Worm (Caenorhabditis elegans) whole organism, late embryonic: ENCODE data around the gene T05A8.8.

Experiments
- C38D4.7 ChIP-seq: fragments of 200-800 bp; sonication (Bioruptor generic); optimal IDR thresholded peaks from 2 replicates; lab custom pipeline; 2018; ENCODE audit warnings: mild to moderate bottlenecking, missing genetic modification characterization, moderate library complexity, missing compliant biosample characterization
- F13H6.1 ChIP-seq: sonication (generic microtip); optimal IDR thresholded peaks from 2 replicates; lab custom pipeline; 2016; ENCODE audit warnings: missing genetic modification characterization, missing compliant biosample characterization
- K02D7.2 ChIP-seq: sonication (generic microtip); optimal IDR thresholded peaks from 2 replicates; lab custom pipeline; 2017; ENCODE audit warnings: mild to moderate bottlenecking, missing genetic modification characterization, missing compliant biosample characterization
- K09A11.1 ChIP-seq: sonication (generic microtip); optimal IDR thresholded peaks from 2 replicates; lab custom pipeline; 2017; ENCODE audit warnings: antibody characterized with exemption, mild to moderate bottlenecking, missing genetic modification characterization, missing compliant biosample characterization; ENCODE audit not compliant: insufficient read depth
- T23F11.4 ChIP-seq: fragments of 200-800 bp; sonication (Bioruptor generic); optimal IDR thresholded peaks from 2 replicates; lab custom pipeline; 2018; ENCODE audit warnings: mild to moderate bottlenecking, missing genetic modification characterization, missing compliant biosample characterization
- ceh-19 ChIP-seq: fragments of 200-800 bp; sonication (Bioruptor generic); optimal IDR thresholded peaks from 2 replicates; lab custom pipeline; 2018; ENCODE audit warnings: mild to moderate bottlenecking, missing genetic modification characterization, missing compliant biosample characterization
- ceh-2 ChIP-seq: sonication (generic microtip); optimal IDR thresholded peaks from 2 replicates; lab custom pipeline; 2016; ENCODE audit warnings: missing genotype, missing genetic modification characterization, missing compliant biosample characterization
- ceh-22 ChIP-seq: sonication (generic microtip); optimal IDR thresholded peaks from 2 replicates; lab custom pipeline; 2017; ENCODE audit warnings: missing biosample characterization, missing genetic modification characterization
- ceh-24 ChIP-seq: sonication (generic microtip); optimal IDR thresholded peaks from 2 replicates; lab custom pipeline; 2016; ENCODE audit warnings: mild to moderate bottlenecking, missing genetic modification characterization, missing compliant biosample characterization
- ceh-30 ChIP-seq: fragments of 150-350 bp; optimal IDR thresholded peaks from 2 replicates; lab custom pipeline; 2014; ENCODE audit warnings: missing biosample characterization, missing genetic modification characterization
- ceh-34 ChIP-seq: sonication (generic microtip); optimal IDR thresholded peaks from 2 replicates; lab custom pipeline; 2016; ENCODE audit warnings: mild to moderate bottlenecking, missing genetic modification characterization, missing compliant biosample characterization
- ceh-48 ChIP-seq: sonication (generic microtip); optimal IDR thresholded peaks from 2 replicates; lab custom pipeline; 2016; ENCODE audit warnings: missing genetic modification characterization, inconsistent platforms, missing compliant biosample characterization
- ceh-9 ChIP-seq: sonication (generic microtip); optimal IDR thresholded peaks from 2 replicates; lab custom pipeline; 2016; ENCODE audit warnings: mild to moderate bottlenecking, missing genetic modification characterization, inconsistent platforms, missing compliant biosample characterization
- dve-1 ChIP-seq: sonication (generic microtip); optimal IDR thresholded peaks from 2 replicates; lab custom pipeline; 2017; ENCODE audit warnings: antibody characterized with exemption, mild to moderate bottlenecking, missing genetic modification characterization, missing compliant biosample characterization
- elt-4 ChIP-seq: sonication (generic microtip); optimal IDR thresholded peaks from 2 replicates; lab custom pipeline; 2016; ENCODE audit warnings: missing genetic modification characterization, missing compliant biosample characterization
- eyg-1 ChIP-seq: sonication (generic microtip); optimal IDR thresholded peaks from 2 replicates; lab custom pipeline; 2016; ENCODE audit warnings: missing genotype, missing genetic modification characterization, missing compliant biosample characterization
- fax-1 ChIP-seq: sonication (generic microtip); optimal IDR thresholded peaks from 2 replicates; lab custom pipeline; 2016; ENCODE audit warnings: missing genotype, missing genetic modification characterization, missing compliant biosample characterization
- hlh-13 ChIP-seq: fragments of 200-800 bp; sonication (Bioruptor generic); optimal IDR thresholded peaks from 2 replicates; lab custom pipeline; 2018; ENCODE audit warnings: mild to moderate bottlenecking, missing genetic modification characterization, missing compliant biosample characterization
- hlh-6 ChIP-seq: sonication (generic microtip); optimal IDR thresholded peaks from 2 replicates; lab custom pipeline; 2016; ENCODE audit warnings: missing genotype, missing genetic modification characterization, missing compliant biosample characterization
- hlh-8 ChIP-seq: sonication (generic microtip); optimal IDR thresholded peaks from 2 replicates; lab custom pipeline; 2016; ENCODE audit warnings: missing genotype, missing genetic modification characterization, missing compliant biosample characterization
- mec-3 ChIP-seq: sonication (generic microtip); optimal IDR thresholded peaks from 2 replicates; lab custom pipeline; 2016; ENCODE audit warnings: borderline replicate concordance, missing genetic modification characterization, missing compliant biosample characterization
- nfya-1 ChIP-seq: sonication (generic microtip); optimal IDR thresholded peaks from 2 replicates; lab custom pipeline; 2017; ENCODE audit warnings: missing genetic modification characterization, mild to moderate bottlenecking, missing compliant biosample characterization, antibody characterized with exemption, moderate library complexity
- nhr-232 ChIP-seq: sonication (generic microtip); optimal IDR thresholded peaks from 2 replicates; lab custom pipeline; 2016; ENCODE audit warnings: missing genetic modification characterization, missing compliant biosample characterization
- npax-4 ChIP-seq: sonication (generic microtip); optimal IDR thresholded peaks from 2 replicates; lab custom pipeline; 2016; ENCODE audit warnings: missing genetic modification characterization, missing compliant biosample characterization
- pax-1 ChIP-seq: fragments of 150-350 bp; optimal IDR thresholded peaks from 2 replicates; lab custom pipeline; 2014; ENCODE audit warnings: missing biosample characterization, missing genetic modification characterization
- pha-2 ChIP-seq: sonication (generic microtip); optimal IDR thresholded peaks from 2 replicates; lab custom pipeline; 2017; ENCODE audit warnings: mild to moderate bottlenecking, missing genetic modification characterization, missing compliant biosample characterization
- pha-4 ChIP-seq: fragments of 150-350 bp; optimal IDR thresholded peaks from 2 replicates; lab custom pipeline; 2018; ENCODE audit warnings: missing biosample characterization, missing genetic modification reagents, missing genetic modification characterization
- ref-2 ChIP-seq: sonication (generic microtip); optimal IDR thresholded peaks from 2 replicates; lab custom pipeline; 2016; ENCODE audit warnings: missing genetic modification characterization, missing compliant biosample characterization
- rnt-1 ChIP-seq: sonication (generic microtip); optimal IDR thresholded peaks from 2 replicates; lab custom pipeline; 2016; ENCODE audit warnings: missing genetic modification characterization, missing compliant biosample characterization
- sdc-2 ChIP-seq: sonication (generic microtip); optimal IDR thresholded peaks from 2 replicates; lab custom pipeline; 2016; ENCODE audit warnings: missing genotype, missing genetic modification characterization, missing compliant biosample characterization
- sox-4 ChIP-seq: sonication (generic microtip); optimal IDR thresholded peaks from 2 replicates; lab custom pipeline; 2017; ENCODE audit warnings: mild to moderate bottlenecking, missing genetic modification characterization, inconsistent platforms, missing compliant biosample characterization
- syd-9 ChIP-seq: sonication (generic microtip); optimal IDR thresholded peaks from 2 replicates; lab custom pipeline; 2016; ENCODE audit warnings: mild to moderate bottlenecking, missing genetic modification characterization, moderate library complexity, missing compliant biosample characterization
- tbx-2 ChIP-seq: sonication (generic microtip); optimal IDR thresholded peaks from 2 replicates; lab custom pipeline; 2016; ENCODE audit warnings: missing genetic modification characterization, missing compliant biosample characterization
- ttx-3 ChIP-seq: sonication (generic microtip); optimal IDR thresholded peaks from 2 replicates; lab custom pipeline; 2016; ENCODE audit warnings: missing genetic modification reagents, missing genetic modification characterization, missing compliant biosample characterization
- unc-3 ChIP-seq, 2 experiments: fragments of 200-800 bp in 1 of 2; sonication (Bioruptor generic) in 1 of 2; sonication (generic microtip) in 1 of 2; conservative IDR thresholded peaks in 1 of 2; optimal IDR thresholded peaks in 1 of 2; 2 replicates each; pipeline versions ENCODE4 v1.3.6 to Lab custom; 2016 to 2022; ENCODE audit warnings: missing compliant biosample characterization in 2 of 2, missing genetic modification characterization in 2 of 2, missing genetic modification reagents in 1 of 2
- unc-42 ChIP-seq: sonication (generic microtip); optimal IDR thresholded peaks from 2 replicates; lab custom pipeline; 2016; ENCODE audit warnings: missing genotype, missing genetic modification characterization, missing compliant biosample characterization
- zip-5 ChIP-seq: sonication (generic microtip); optimal IDR thresholded peaks from 2 replicates; lab custom pipeline; 2016; ENCODE audit warnings: missing genetic modification characterization, missing compliant biosample characterization
- ztf-16 ChIP-seq: sonication (generic microtip); optimal IDR thresholded peaks from 2 replicates; lab custom pipeline; 2017; ENCODE audit warnings: missing genetic modification characterization, missing compliant biosample characterization

Gene T05A8.8

DNA sequence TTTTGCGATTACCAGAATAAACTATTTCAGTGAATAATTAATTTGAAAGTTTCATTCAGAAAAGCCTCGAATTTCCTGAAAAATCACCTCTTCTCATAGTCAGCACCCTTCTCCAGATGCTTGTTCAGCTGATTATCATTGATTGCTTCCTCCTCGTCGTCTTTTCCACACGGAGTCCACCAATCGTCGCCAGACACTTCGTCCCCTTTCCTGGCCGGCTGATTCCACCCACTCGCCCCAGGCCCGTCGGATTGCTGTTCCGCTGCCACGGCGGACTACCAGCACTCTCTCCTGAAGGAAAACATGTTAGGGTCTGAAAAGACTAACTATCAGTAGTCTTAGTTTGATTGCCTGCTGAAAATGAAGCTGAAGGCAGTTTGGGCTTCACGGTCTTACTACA is 44.3 kb downstream of the T05A8.8 start:
- TF ChIP-seq pha-2 (no peak), rnt-1 (tag; lab: Kevin White, UChicago) (no peak), pha-4 (no peak), eyg-1 (tag; lab: Kevin White, UChicago) (no peak), sdc-2 (tag; lab: Kevin White, UChicago) (no peak), hlh-8 (tag; lab: Kevin White, UChicago) (no peak), nfya-1 (no peak), K09A11.1 (no peak), ztf-16 (tag; lab: Kevin White, UChicago) (no peak), ceh-34 (tag; lab: Kevin White, UChicago) (no peak), zip-5 (no peak), ref-2 (tag; lab: Kevin White, UChicago) (no peak)

DNA sequence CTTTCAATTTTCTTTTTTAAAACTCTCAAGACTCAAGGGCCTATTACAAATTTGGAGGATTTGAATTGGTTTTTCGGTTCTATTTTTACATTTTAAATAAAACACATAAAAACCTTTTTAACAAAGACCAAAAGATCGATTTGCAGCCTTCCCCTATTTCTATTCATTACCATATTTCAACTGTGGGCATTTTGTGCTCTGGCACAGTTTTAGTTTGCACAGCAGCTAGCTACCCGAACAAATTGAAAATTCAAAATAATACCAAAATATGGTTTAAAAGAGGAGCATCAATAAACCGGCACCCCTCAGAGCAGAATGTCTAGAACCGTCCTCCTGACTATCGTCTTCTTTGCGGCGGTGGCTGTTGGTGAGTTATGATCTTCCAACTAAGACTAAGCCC is 44.9 kb downstream of the T05A8.8 start, which contains the start of gene F08D12.2:
Gene F08D12.2, plus strand, starts transcription at position 301 of the 400 bp plus-strand sequence.
- TF ChIP-seq ttx-3 (tag; lab: Kevin White, UChicago) (no peak), hlh-13 (no peak)
- TF ChIP-seq, all 69 proteins: peak for 0

DNA sequence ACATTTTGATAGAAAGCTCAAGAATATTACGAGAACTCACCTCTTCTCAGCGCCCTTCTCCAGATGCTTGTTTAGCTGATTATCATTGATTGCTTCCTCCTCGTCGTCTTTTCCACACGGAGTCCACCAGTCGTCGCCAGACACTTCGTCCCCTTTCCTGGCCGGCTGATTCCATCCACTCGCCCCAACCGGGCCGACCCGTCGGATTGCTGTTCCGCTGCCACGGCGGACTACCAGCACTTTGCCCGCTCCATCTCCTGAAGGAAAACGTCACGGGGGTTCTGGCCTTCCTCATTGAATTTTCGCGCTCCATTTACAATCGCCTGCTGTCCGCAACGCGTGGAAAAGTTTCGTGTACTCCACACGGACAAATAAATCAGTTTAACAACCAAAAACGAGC is 46.9 kb downstream of the T05A8.8 start:
- TF ChIP-seq dve-1 (tag; lab: Kevin White, UChicago) (no peak), ceh-30 (tag; lab: Kevin White, UChicago) (no peak), ttx-3 (tag; lab: Kevin White, UChicago) (no peak), elt-4 (tag; lab: Kevin White, UChicago) (no peak), sox-4 (no peak), fax-1 (tag; lab: Kevin White, UChicago) (no peak), nhr-232 (tag; lab: Kevin White, UChicago) (no peak), pax-1 (tag; lab: Kevin White, UChicago) (no peak), K09A11.1 (no peak), ceh-22 (tag; lab: Kevin White, UChicago) (no peak), T23F11.4 (no peak), mec-3 (tag; lab: Kevin White, UChicago) (no peak), ceh-9 (tag; lab: Kevin White, UChicago) (no peak), ref-2 (tag; lab: Kevin White, UChicago) (no peak), ceh-24 (no peak), zip-5 (no peak)

DNA sequence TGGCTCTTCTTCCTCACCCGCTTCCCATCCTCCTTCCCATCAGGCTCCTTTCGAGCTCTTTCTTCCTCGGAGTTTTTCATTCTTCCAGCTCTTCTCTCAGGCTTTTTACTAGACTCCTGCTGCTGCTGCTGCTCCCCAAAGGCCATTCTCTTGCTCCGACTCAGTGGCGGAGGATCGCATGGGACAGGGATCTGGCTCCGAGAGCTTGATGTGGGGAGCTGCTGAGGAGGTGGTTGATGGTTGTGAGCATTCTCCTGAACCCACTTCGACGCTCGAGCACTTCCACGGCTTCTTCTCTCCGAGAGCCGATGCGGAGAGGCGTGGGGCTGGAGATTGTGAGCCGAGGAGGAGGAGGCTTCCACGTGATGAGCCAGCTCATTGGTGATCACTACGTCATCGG is 49.3 kb downstream of the T05A8.8 start:
- TF ChIP-seq ceh-9 (tag; lab: Kevin White, UChicago) (no peak), hlh-6 (tag; lab: Kevin White, UChicago) (peak; percentile 10)

DNA sequence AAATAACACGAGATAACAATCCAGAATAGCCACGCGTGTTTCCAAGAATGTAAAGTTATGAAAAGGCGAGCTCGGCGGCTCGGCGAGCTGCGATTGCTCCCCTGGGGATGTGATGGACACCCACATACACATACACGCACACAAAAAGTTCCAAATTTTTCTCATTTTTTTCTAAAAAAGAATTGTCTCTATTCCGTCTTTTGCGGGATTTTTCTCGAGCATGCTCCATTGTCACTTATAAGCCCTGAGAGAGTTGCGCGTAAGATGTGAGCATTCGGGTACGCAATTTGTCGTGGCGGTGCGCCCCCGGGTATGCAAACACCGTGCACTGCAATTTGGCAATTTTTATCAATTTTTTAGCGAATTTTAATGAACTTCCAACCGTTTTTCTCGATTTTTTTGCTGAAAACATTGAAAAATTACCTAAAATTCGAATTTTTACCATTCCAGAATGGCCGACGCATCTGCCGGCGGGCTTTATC is 50.6 kb downstream of the T05A8.8 start, which contains the start of the genes F08D12.12 and srpa-72:
Gene F08D12.12, minus strand, starts transcription at position 51 of the 482 bp plus-strand sequence.
Gene srpa-72, plus strand, starts transcription at position 451 of the 482 bp plus-strand sequence.
- TF ChIP-seq ceh-24 (no peak), ceh-2 (tag; lab: Kevin White, UChicago) (no peak), unc-42 (no peak), syd-9 (tag; lab: Kevin White, UChicago) (no peak), unc-3 (GFP tag; conservative IDR thresholded peaks at IDR 0.05; lab: Robert Waterston, UW) (no peak), unc-3 (tag; optimal IDR thresholded peaks at IDR 0.05; lab: Kevin White, UChicago) (no peak), F13H6.1 (no peak), tbx-2 (tag; lab: Kevin White, UChicago) (no peak), ceh-19 (GFP tag; lab: Kevin White, UChicago) (no peak), C38D4.7 (GFP tag; lab: Kevin White, UChicago) (no peak), ceh-22 (tag; lab: Kevin White, UChicago) (no peak), ztf-16 (tag; lab: Kevin White, UChicago) (no peak), K02D7.2 (tag; lab: Kevin White, UChicago) (no peak), ceh-30 (tag; lab: Kevin White, UChicago) (no peak), ceh-48 (tag; lab: Kevin White, UChicago) (no peak), npax-4 (tag; lab: Kevin White, UChicago) (no peak)
